Worm (Caenorhabditis elegans): ENCODE data around the gene M153.5.

DNA sequence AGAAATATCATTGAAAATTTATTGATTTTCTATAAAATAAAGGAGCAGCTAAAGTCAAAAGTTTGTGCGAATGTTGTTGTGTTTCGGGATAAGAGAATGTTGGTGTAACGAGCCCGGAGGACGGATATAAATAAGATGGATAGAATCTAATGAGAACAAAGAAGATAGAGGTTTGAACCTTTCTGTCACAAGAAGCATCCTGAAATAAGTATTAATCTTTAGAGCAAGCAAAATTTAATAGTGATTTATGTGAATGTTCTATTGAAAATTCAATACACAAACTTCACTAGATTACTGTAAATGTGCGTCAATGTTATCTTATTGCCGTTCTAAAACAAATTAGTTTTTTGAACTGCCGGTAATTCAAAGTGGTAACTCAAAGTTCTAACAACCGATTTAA, 40.1 kb upstream of the M153.5 start, which contains the start of gene W03G11.3:
- TF ChIP-seq ztf-11 (tag; optimal IDR thresholded peaks at IDR 0.05) (no peak), nhr-28 (tag; optimal IDR thresholded peaks at IDR 0.05) (no peak), lsy-2 (tag; optimal IDR thresholded peaks at IDR 0.05) (no peak), ceh-28 (tag; optimal IDR thresholded peaks at IDR 0.05) (no peak), dmd-6 (GFP tag; IDR thresholded peaks at IDR 0.05) (no peak), snpc-4 (tag; optimal IDR thresholded peaks at IDR 0.05) (no peak), pha-4 (GFP tag; IDR thresholded peaks at IDR 0.05) (no peak), pha-4 (tag; optimal IDR thresholded peaks at IDR 0.05) (no peak), Y48G9A.11 (GFP tag; IDR thresholded peaks at IDR 0.05) (no peak), nhr-11 (tag; optimal IDR thresholded peaks at IDR 0.05) (no peak), nhr-77 (tag; optimal IDR thresholded peaks at IDR 0.05) (no peak), jun-1 (tag; optimal IDR thresholded peaks at IDR 0.05) (no peak), F44E2.7 (GFP tag; IDR thresholded peaks at IDR 0.05) (no peak)

All from whole organism, L4 larva.